Worm (Caenorhabditis elegans): Measurements from ENCODE around the gene tasp-1.

- TF ChIP-seq lin-39 (tag; optimal IDR thresholded peaks at IDR 0.05) (no peak), skn-1 (tag; optimal IDR thresholded peaks at IDR 0.05) (no peak), nhr-10 (tag; optimal IDR thresholded peaks at IDR 0.05) (no peak), lsy-2 (tag; optimal IDR thresholded peaks at IDR 0.05) (no peak), snpc-4 (tag; optimal IDR thresholded peaks at IDR 0.05) (no peak), unc-62 (GFP tag; optimal IDR thresholded peaks at IDR 0.05) (no peak), nhr-12 (tag; optimal IDR thresholded peaks at IDR 0.05) (no peak), R02D3.7 (tag; optimal IDR thresholded peaks at IDR 0.05) (no peak), zag-1 (tag; optimal IDR thresholded peaks at IDR 0.05) (no peak), peb-1 (tag; optimal IDR thresholded peaks at IDR 0.05) (no peak)
These were observed 43.0 kb upstream of the tasp-1 start, which contains the start of gene W09D10.4 for ce11 chrIII:10716091-10716490.
